Worm (Caenorhabditis elegans): ENCODE measurements around the gene R10D12.6.

DNA sequence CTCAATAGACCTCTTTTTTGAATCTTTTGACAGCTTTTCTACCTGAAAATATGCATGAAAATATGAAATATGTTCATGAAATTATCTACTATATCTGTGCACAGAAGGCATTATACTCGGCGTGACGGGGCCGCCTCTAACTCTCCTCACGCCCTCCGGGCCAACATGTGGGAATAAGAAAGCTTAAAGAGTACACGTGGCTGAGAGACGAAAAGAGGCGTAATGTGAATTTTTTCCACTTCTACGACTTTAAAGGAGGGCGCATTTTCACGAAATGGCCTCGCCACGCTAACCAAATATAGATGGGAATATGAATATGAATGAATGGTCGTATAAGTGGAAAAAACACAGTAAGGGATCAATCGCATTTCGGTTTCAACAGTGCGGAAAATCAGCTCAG, 8.6 kb downstream of the R10D12.6 start:
- TF ChIP-seq fkh-10 (GFP tag; optimal IDR thresholded peaks at IDR 0.05) (no peak), lin-11 (tag; optimal IDR thresholded peaks at IDR 0.05) (no peak), ceh-24 (tag; optimal IDR thresholded peaks at IDR 0.05) (no peak), unc-42 (tag; optimal IDR thresholded peaks at IDR 0.05) (no peak), C38D4.7 (GFP tag; optimal IDR thresholded peaks at IDR 0.05) (no peak), elt-2 (tag; optimal IDR thresholded peaks at IDR 0.05) (no peak), dmd-4 (tag; optimal IDR thresholded peaks at IDR 0.05; ENCODE audit: borderline replicate concordance) (no peak), Y22D7AL.16 (tag; optimal IDR thresholded peaks at IDR 0.05) (no peak), pag-3 (tag; optimal IDR thresholded peaks at IDR 0.05; ENCODE audit: borderline replicate concordance) (no peak), npax-4 (tag; optimal IDR thresholded peaks at IDR 0.05) (no peak), hlh-13 (GFP tag; optimal IDR thresholded peaks at IDR 0.05) (no peak)

Data from whole organism, late embryonic.